Fruit fly (Drosophila melanogaster) whole organism: ENCODE data around the gene Kdm2.

Experiments used
- CG8478 ChIP-seq: fragments of >200 bp; optimal IDR thresholded peaks from 2 replicates; lab custom pipeline; 2018; ENCODE audit warnings: inconsistent platforms
- psq ChIP-seq: fragments of >200 bp; optimal IDR thresholded peaks from 2 replicates; lab custom pipeline; 2017

dm6 chr3R:9064874-9065273, 12.6 kb downstream of the Kdm2 start, which contains the start of the genes beag and Ada:
- TF ChIP-seq psq (lab: Kevin White, UChicago) = no peak
- TF ChIP-seq CG8478 (lab: Kevin White, UChicago) = no peak
